Worm (Caenorhabditis elegans): ENCODE measurements around the gene F13A7.11.

- TF ChIP-seq him-1 (tag; optimal IDR thresholded peaks at IDR 0.05) (no peak), W03F9.2 (tag; optimal IDR thresholded peaks at IDR 0.05) (no peak), dao-5 (tag; optimal IDR thresholded peaks at IDR 0.05) (no peak)
These were observed 17.9 kb downstream of the F13A7.11 start for ce11 chrV:16377188-16377587.
